Fruit fly (Drosophila melanogaster): ENCODE results near the gene CG14543.

Gene CG14543

dm6 chr3R:26010628-26011027, 45.8 kb upstream of the CG14543 start (continued):
- TF ChIP-seq CG15514 (GFP tag; optimal IDR thresholded peaks at IDR 0.05) = no peak
- TF ChIP-seq tap (tag; optimal IDR thresholded peaks at IDR 0.05) = no peak
- no peak for TF ChIP-seq CG12155 (GFP tag; optimal IDR thresholded peaks at IDR 0.05)
- TF ChIP-seq CG11093 (GFP tag; IDR thresholded peaks at IDR 0.05) = no peak
- no peak for TF ChIP-seq eyg (GFP tag; optimal IDR thresholded peaks at IDR 0.05)
- no peak for TF ChIP-seq CG33213 (GFP tag; optimal IDR thresholded peaks at IDR 0.05)
- 0 out of 3 replicates have a peak, but pooled peaks have one; percentile 33 for TF ChIP-seq ken (GFP tag; IDR thresholded peaks at IDR 0.05)
- no peak for TF ChIP-seq kah (GFP tag; optimal IDR thresholded peaks at IDR 0.05)
- no peak for TF ChIP-seq BtbVII (GFP tag; optimal IDR thresholded peaks at IDR 0.05)
- TF ChIP-seq cato (GFP tag; optimal IDR thresholded peaks at IDR 0.05; ENCODE audit: borderline replicate concordance) = no peak
- peak; percentile 27; the same call in 1 of the 2 replicates for TF ChIP-seq chm (GFP tag; IDR thresholded peaks at IDR 0.05)
- peak; percentile 28 for TF ChIP-seq Nf-YB (GFP tag; optimal IDR thresholded peaks at IDR 0.05)
- no peak for TF ChIP-seq YL-1 (GFP tag; optimal IDR thresholded peaks at IDR 0.05)
- peak; percentile 43 for TF ChIP-seq CG5180 (GFP tag; optimal IDR thresholded peaks at IDR 0.05)
- TF ChIP-seq mam (GFP tag; optimal IDR thresholded peaks at IDR 0.05) = no peak
- no peak for TF ChIP-seq Doc3 (GFP tag; IDR thresholded peaks at IDR 0.05; ENCODE audit: partially characterized antibody)
- TF ChIP-seq mirr (GFP tag; optimal IDR thresholded peaks at IDR 0.05) = no peak
- no peak for TF ChIP-seq toy (GFP tag; IDR thresholded peaks at IDR 0.05)
- no peak for TF ChIP-seq HmgD (GFP tag; optimal IDR thresholded peaks at IDR 0.05)
- TF ChIP-seq trh (GFP tag; optimal IDR thresholded peaks at IDR 0.05) = no peak
- TF ChIP-seq CG2199 (GFP tag; IDR thresholded peaks at IDR 0.05) = peak; percentile 62; the same call in 1 of the 3 replicates
- TF ChIP-seq TFAM (GFP tag; optimal IDR thresholded peaks at IDR 0.05) = no peak
- TF ChIP-seq CG9876 (GFP tag; optimal IDR thresholded peaks at IDR 0.05) = peak; percentile 17
- no peak for TF ChIP-seq CG17361 (GFP tag; IDR thresholded peaks at IDR 0.05)
- peak in 1 of 2 experiments; percentile 71 for TF ChIP-seq tll (GFP tag; optimal IDR thresholded peaks at IDR 0.05)
- TF ChIP-seq CG11560 (tag; IDR thresholded peaks at IDR 0.05) = no peak
- no peak for TF ChIP-seq CG6765 (GFP tag; optimal IDR thresholded peaks at IDR 0.05)
- TF ChIP-seq dmrt11E (tag; optimal IDR thresholded peaks at IDR 0.05) = peak; percentile 17
- TF ChIP-seq CG3995 (GFP tag; optimal IDR thresholded peaks at IDR 0.05) = no peak
- TF ChIP-seq Mrtf (GFP tag; IDR thresholded peaks at IDR 0.05) = no peak
- TF ChIP-seq CG6689 (GFP tag; IDR thresholded peaks at IDR 0.05) = no peak

dm6 chr3R:26011542-26011941, 44.9 kb upstream of the CG14543 start:
- TF ChIP-seq chm (GFP tag; IDR thresholded peaks at IDR 0.05) = peak; percentile 63; the same call in 1 of the 2 replicates
- no peak for TF ChIP-seq abd-A (tag; optimal IDR thresholded peaks at IDR 0.05)
- TF ChIP-seq Side (GFP tag; optimal IDR thresholded peaks at IDR 0.05) = peak; percentile 15
- peak; percentile 31 for TF ChIP-seq Hey (tag; optimal IDR thresholded peaks at IDR 0.05)
- no peak for TF ChIP-seq inv (GFP tag; IDR thresholded peaks at IDR 0.05; ENCODE audit: partially characterized antibody)
- TF ChIP-seq jigr1 (GFP tag; IDR thresholded peaks at IDR 0.05) = no peak
- no peak for TF ChIP-seq tin (GFP tag; optimal IDR thresholded peaks at IDR 0.05)
- no peak for TF ChIP-seq CG11723 (GFP tag; optimal IDR thresholded peaks at IDR 0.05)
- TF ChIP-seq Drgx (GFP tag; IDR thresholded peaks at IDR 0.05) = no peak
- peak; percentile 31 for TF ChIP-seq tap (tag; optimal IDR thresholded peaks at IDR 0.05)
- TF ChIP-seq CG2116 (GFP tag; optimal IDR thresholded peaks at IDR 0.05) = peak; percentile 1
- TF ChIP-seq Hr3 (GFP tag; optimal IDR thresholded peaks at IDR 0.05) = no peak
- no peak for TF ChIP-seq CG1024 (GFP tag; IDR thresholded peaks at IDR 0.05)
- peak; percentile 1 for TF ChIP-seq CG15514 (GFP tag; optimal IDR thresholded peaks at IDR 0.05)
- TF ChIP-seq gcm (GFP tag; optimal IDR thresholded peaks at IDR 0.05) = peak; percentile 52
- peak; percentile 36 for TF ChIP-seq unpg (GFP tag; optimal IDR thresholded peaks at IDR 0.05)
- peak in 1 of 2 experiments; percentile 48 for TF ChIP-seq bsh (GFP tag; optimal IDR thresholded peaks at IDR 0.05)
- no peak for TF ChIP-seq Dip3 (GFP tag; optimal IDR thresholded peaks at IDR 0.05)
- TF ChIP-seq wek (GFP tag; optimal IDR thresholded peaks at IDR 0.05) = peak; percentile 62
- TF ChIP-seq rib (GFP tag; IDR thresholded peaks at IDR 0.05) = no peak
- peak; percentile 9 for TF ChIP-seq sug (tag; optimal IDR thresholded peaks at IDR 0.05)
- no peak for TF ChIP-seq chn (GFP tag; optimal IDR thresholded peaks at IDR 0.05)
- TF ChIP-seq Sin3A (optimal IDR thresholded peaks at IDR 0.05) = no peak
- TF ChIP-seq stc (GFP tag; IDR thresholded peaks at IDR 0.05) = no peak
- TF ChIP-seq da (GFP tag; optimal IDR thresholded peaks at IDR 0.05) = no peak
